Fruit fly (Drosophila melanogaster) whole organism, embryonic: Measurements from ENCODE around the gene CG9522.

Experiments
- Adf1 ChIP-seq: fragments of 200-800 bp; sonication (Bioruptor generic); IDR thresholded peaks from 2 replicates; pipeline ENCODE4 v1.3.6; 2022; ENCODE audit warnings: missing biosample characterization, missing genetic modification characterization
- CG12744 ChIP-seq: fragments of 200-800 bp; sonication (Bioruptor generic); optimal IDR thresholded peaks from 2 replicates; lab custom pipeline; 2016; ENCODE audit warnings: missing biosample characterization, missing genetic modification characterization
- CG12769 ChIP-seq: fragments of 200-800 bp; sonication (Bioruptor generic); optimal IDR thresholded peaks from 2 replicates; lab custom pipeline; 2019; ENCODE audit warnings: missing biosample characterization, mild to moderate bottlenecking, missing genetic modification characterization, moderate library complexity
- CG13894 ChIP-seq: fragments of 200-800 bp; sonication (Bioruptor generic); optimal IDR thresholded peaks from 3 replicates; lab custom pipeline; 2018; ENCODE audit warnings: missing biosample characterization, mild to moderate bottlenecking, missing genetic modification characterization, moderate library complexity
- CG18476 ChIP-seq: fragments of 200-800 bp; sonication (Bioruptor generic); optimal IDR thresholded peaks from 2 replicates; lab custom pipeline; 2016; ENCODE audit warnings: missing biosample characterization, mild to moderate bottlenecking, missing genetic modification characterization
- CG2129 ChIP-seq: fragments of 200-800 bp; sonication (Bioruptor generic); IDR thresholded peaks from 2 replicates; pipeline ENCODE4 v1.3.6; 2022; ENCODE audit warnings: missing biosample characterization, missing genetic modification characterization; ENCODE audit not compliant: partially characterized antibody
- CG2202 ChIP-seq: fragments of 200-800 bp; sonication (Bioruptor generic); optimal IDR thresholded peaks from 2 replicates; lab custom pipeline; 2018; ENCODE audit warnings: missing biosample characterization, mild to moderate bottlenecking, missing genetic modification characterization
- CG33557 ChIP-seq: fragments of 200-800 bp; sonication (Bioruptor generic); optimal IDR thresholded peaks from 2 replicates; lab custom pipeline; 2019; ENCODE audit warnings: missing biosample characterization, mild to moderate bottlenecking, missing genetic modification characterization, moderate library complexity
- CG3726 ChIP-seq: fragments of 200-800 bp; sonication (Bioruptor generic); IDR thresholded peaks from 3 replicates; pipeline ENCODE4, ENCODE4 v1.3.6; 2022; ENCODE audit warnings: missing biosample characterization, missing genetic modification characterization
- CG4360 ChIP-seq: fragments of 200-800 bp; sonication (Bioruptor generic); IDR thresholded peaks from 2 replicates; pipeline ENCODE4 v1.3.6; 2022; ENCODE audit warnings: missing biosample characterization, missing genetic modification characterization
- CG4617 ChIP-seq: fragments of 200-800 bp; sonication (Bioruptor generic); optimal IDR thresholded peaks from 3 replicates; lab custom pipeline; 2016; ENCODE audit warnings: missing biosample characterization, missing genetic modification characterization, borderline replicate concordance
- CG4707 ChIP-seq: fragments of 200-800 bp; sonication (Bioruptor generic); optimal IDR thresholded peaks from 2 replicates; lab custom pipeline; 2018; ENCODE audit warnings: missing biosample characterization, mild to moderate bottlenecking, missing genetic modification characterization, moderate library complexity
- CG6791 ChIP-seq: fragments of 200-800 bp; sonication (Bioruptor generic); IDR thresholded peaks from 3 replicates; pipeline ENCODE4 v1.3.6; 2022; ENCODE audit warnings: missing biosample characterization, missing genetic modification characterization; ENCODE audit not compliant: partially characterized antibody
- CG9876 ChIP-seq: fragments of 200-800 bp; sonication (Bioruptor generic); optimal IDR thresholded peaks from 2 replicates; lab custom pipeline; 2016; ENCODE audit warnings: missing biosample characterization, missing genetic modification characterization
- Dp ChIP-seq: fragments of 200-800 bp; sonication (Bioruptor generic); optimal IDR thresholded peaks from 2 replicates; lab custom pipeline; 2018; ENCODE audit warnings: missing biosample characterization, mild to moderate bottlenecking, missing genetic modification characterization, moderate library complexity
- E2f2 ChIP-seq: fragments of 200-800 bp; sonication (Bioruptor generic); IDR thresholded peaks from 2 replicates; pipeline ENCODE4 v1.3.6; 2022; ENCODE audit warnings: missing biosample characterization, missing genetic modification characterization
- Fer1 ChIP-seq: fragments of 200-800 bp; sonication (Bioruptor generic); optimal IDR thresholded peaks from 2 replicates; lab custom pipeline; 2017; ENCODE audit warnings: missing biosample characterization, mild to moderate bottlenecking, missing genetic modification characterization
- Gsc ChIP-seq: fragments of 200-800 bp; sonication (Bioruptor generic); IDR thresholded peaks from 2 replicates; pipeline ENCODE4 v1.3.6; 2022; ENCODE audit warnings: missing biosample characterization, missing genetic modification characterization
- Max ChIP-seq: fragments of 200-800 bp; sonication (Bioruptor generic); optimal IDR thresholded peaks from 2 replicates; lab custom pipeline; 2016; ENCODE audit warnings: missing biosample characterization, mild to moderate bottlenecking, missing genetic modification characterization
- Opbp ChIP-seq: fragments of 200-800 bp; sonication (Bioruptor generic); IDR thresholded peaks from 3 replicates; pipeline ENCODE4 v1.3.6; 2022; ENCODE audit warnings: missing biosample characterization, missing genetic modification characterization; ENCODE audit not compliant: partially characterized antibody
- Optix ChIP-seq: fragments of 200-800 bp; sonication (Bioruptor generic); IDR thresholded peaks from 3 replicates; pipeline ENCODE4 v1.3.6; 2022; ENCODE audit warnings: missing biosample characterization, missing genetic modification characterization
- Rx ChIP-seq: fragments of 200-800 bp; sonication (Bioruptor generic); IDR thresholded peaks from 2 replicates; pipeline ENCODE4 v1.3.6; 2022; ENCODE audit warnings: missing biosample characterization, missing genetic modification characterization
- Sry-δ ChIP-seq: fragments of 200-800 bp; sonication (Bioruptor generic); optimal IDR thresholded peaks from 2 replicates; lab custom pipeline; 2016; ENCODE audit warnings: missing biosample characterization, missing genetic modification characterization
- Taf1 ChIP-seq: fragments of 200-800 bp; sonication (Bioruptor generic); IDR thresholded peaks from 2 replicates; pipeline ENCODE4 v1.3.6; 2022; ENCODE audit warnings: missing biosample characterization, missing genetic modification characterization
- Trl ChIP-seq, 3 experiments: fragments of >200 bp in 2 of 3; fragments of 200-800 bp in 1 of 3; sonication (Bioruptor generic) in 1 of 3; optimal IDR thresholded peaks; 2 replicates in 1 of 3; 3 replicates in 2 of 3; lab custom pipeline; 2016 to 2017; ENCODE audit warnings: missing biosample characterization in 1 of 3, missing genetic modification characterization in 1 of 3
- YL-1 ChIP-seq: fragments of 200-800 bp; sonication (Bioruptor generic); optimal IDR thresholded peaks from 3 replicates; lab custom pipeline; 2017; ENCODE audit warnings: missing biosample characterization, mild to moderate bottlenecking, missing genetic modification characterization
- ash1 ChIP-seq: fragments of 200-800 bp; sonication (Bioruptor generic); optimal IDR thresholded peaks from 2 replicates; lab custom pipeline; 2018; ENCODE audit warnings: missing biosample characterization, mild to moderate bottlenecking, missing genetic modification characterization
- bcd ChIP-seq: fragments of 200-800 bp; sonication (Bioruptor generic); optimal IDR thresholded peaks from 2 replicates; lab custom pipeline; 2017; ENCODE audit warnings: missing biosample characterization, mild to moderate bottlenecking, missing genetic modification characterization
- cad ChIP-seq: fragments of >200 bp; optimal IDR thresholded peaks from 2 replicates; lab custom pipeline; 2017; ENCODE audit warnings: missing biosample characterization, missing genetic modification characterization
- cas ChIP-seq: fragments of 200-800 bp; sonication (Bioruptor generic); IDR thresholded peaks from 2 replicates; pipeline ENCODE4 v1.3.6; 2022; ENCODE audit warnings: missing biosample characterization, missing genetic modification characterization
- cato ChIP-seq: fragments of 200-800 bp; sonication (Bioruptor generic); optimal IDR thresholded peaks from 2 replicates; lab custom pipeline; 2016; ENCODE audit warnings: missing biosample characterization, missing genetic modification characterization, borderline replicate concordance
- cg ChIP-seq: fragments of 200-800 bp; sonication (Bioruptor generic); optimal IDR thresholded peaks from 3 replicates; lab custom pipeline; 2019; ENCODE audit warnings: missing biosample characterization, mild to moderate bottlenecking, missing genetic modification characterization, moderate library complexity
- chm ChIP-seq: fragments of 200-800 bp; sonication (Bioruptor generic); IDR thresholded peaks from 2 replicates; pipeline ENCODE4 v1.3.6; 2022; ENCODE audit warnings: missing biosample characterization, missing genetic modification characterization
- croc ChIP-seq: fragments of 200-800 bp; sonication (Bioruptor generic); conservative IDR thresholded peaks from 3 replicates; pipeline ENCODE4 v1.3.6; 2022; ENCODE audit warnings: missing biosample characterization, missing genetic modification characterization
- ewg ChIP-seq: fragments of 200-800 bp; sonication (Bioruptor generic); optimal IDR thresholded peaks from 3 replicates; lab custom pipeline; 2017; ENCODE audit warnings: mild to moderate bottlenecking, missing biosample characterization, missing genetic modification reagents, missing genetic modification characterization
- gcm2 ChIP-seq: fragments of 200-800 bp; sonication (Bioruptor generic); optimal IDR thresholded peaks from 2 replicates; lab custom pipeline; 2016; ENCODE audit warnings: missing biosample characterization, missing genetic modification characterization
- grau ChIP-seq: fragments of 200-800 bp; optimal IDR thresholded peaks from 3 replicates; lab custom pipeline; 2019; ENCODE audit warnings: missing biosample characterization, mild to moderate bottlenecking, missing genetic modification characterization, moderate library complexity
- ind ChIP-seq: fragments of 200-800 bp; sonication (Bioruptor generic); optimal IDR thresholded peaks from 3 replicates; lab custom pipeline; 2016; ENCODE audit warnings: missing biosample characterization, missing genetic modification characterization
- mld ChIP-seq: fragments of 200-800 bp; sonication (Bioruptor generic); IDR thresholded peaks from 3 replicates; pipeline ENCODE4 v1.3.6; 2022; ENCODE audit warnings: missing biosample characterization, missing genetic modification characterization; ENCODE audit not compliant: partially characterized antibody
- repo ChIP-seq: fragments of 200-800 bp; sonication (Bioruptor generic); optimal IDR thresholded peaks from 2 replicates; lab custom pipeline; 2016; ENCODE audit warnings: missing biosample characterization, missing genetic modification characterization
- run ChIP-seq: fragments of 200-800 bp; sonication (Bioruptor generic); optimal IDR thresholded peaks from 3 replicates; lab custom pipeline; 2018; ENCODE audit warnings: missing biosample characterization, mild to moderate bottlenecking, missing genetic modification characterization
- sna ChIP-seq: fragments of 200-800 bp; sonication (Bioruptor generic); IDR thresholded peaks from 2 replicates; pipeline ENCODE4 v1.3.6; 2022; ENCODE audit warnings: missing biosample characterization, missing genetic modification characterization; ENCODE audit not compliant: partially characterized antibody
- sqz ChIP-seq: fragments of 200-800 bp; sonication (Bioruptor generic); optimal IDR thresholded peaks from 3 replicates; lab custom pipeline; 2018; ENCODE audit warnings: missing biosample characterization, mild to moderate bottlenecking, missing genetic modification characterization
- unc-4 ChIP-seq: fragments of 200-800 bp; sonication (Bioruptor generic); IDR thresholded peaks from 2 replicates; pipeline ENCODE4 v1.3.6; 2022; ENCODE audit warnings: missing biosample characterization, missing genetic modification characterization; ENCODE audit not compliant: partially characterized antibody
- wdn ChIP-seq: fragments of 200-800 bp; sonication (Bioruptor generic); IDR thresholded peaks from 2 replicates; pipeline ENCODE4 v1.3.6; 2022; ENCODE audit warnings: missing biosample characterization, missing genetic modification characterization
- wek ChIP-seq: fragments of 200-800 bp; sonication (Bioruptor generic); optimal IDR thresholded peaks from 3 replicates; lab custom pipeline; 2018; ENCODE audit warnings: missing biosample characterization, mild to moderate bottlenecking, missing genetic modification characterization, moderate library complexity
- wor ChIP-seq: fragments of 200-800 bp; sonication (Bioruptor generic); IDR thresholded peaks from 2 replicates; pipeline ENCODE4 v1.3.6; 2022; ENCODE audit warnings: missing biosample characterization, missing genetic modification characterization
- z ChIP-seq: fragments of 200-800 bp; sonication (Bioruptor generic); IDR thresholded peaks from 3 replicates; pipeline ENCODE4 v1.3.6; 2022; ENCODE audit warnings: missing biosample characterization, missing genetic modification characterization
- zfh2 ChIP-seq: fragments of 200-800 bp; sonication (Bioruptor generic); optimal IDR thresholded peaks from 2 replicates; lab custom pipeline; 2016; ENCODE audit warnings: missing biosample characterization, missing genetic modification characterization

CG9522 gene

dm6 chrX:14825922-14826617, 22.5 kb downstream of the CG9522 start, which contains the start of gene rut (continued):
- no peak for TF ChIP-seq wor (GFP tag; lab: Robert Waterston, UW)
- TF ChIP-seq cas (GFP tag; lab: Robert Waterston, UW) = no peak
- TF ChIP-seq Opbp (GFP tag; lab: Robert Waterston, UW) = peak; percentile 95
- no peak for TF ChIP-seq CG4617 (GFP tag; lab: Kevin White, UChicago)
- TF ChIP-seq sna (GFP tag; lab: Robert Waterston, UW) = peak; percentile 89
- no peak for TF ChIP-seq croc (GFP tag; lab: Robert Waterston, UW)
- no peak for TF ChIP-seq CG9876 (GFP tag; lab: Kevin White, UChicago)
- no peak for TF ChIP-seq Trl (optimal IDR thresholded peaks at IDR 0.05; lab: Kevin White, UChicago)
- peak; percentile 49 for TF ChIP-seq Trl (GFP tag; optimal IDR thresholded peaks at IDR 0.05; lab: Kevin White, UChicago)
- 0 out of 3 replicates have a peak, but pooled peaks have one; percentile 10 for TF ChIP-seq Optix
- peak; percentile 25 for TF ChIP-seq CG12744 (GFP tag; lab: Kevin White, UChicago)
- TF ChIP-seq repo (GFP tag; lab: Kevin White, UChicago) = no peak
- peak; percentile 93 for TF ChIP-seq mld
- no peak for TF ChIP-seq sqz (GFP tag; lab: Kevin White, UChicago)
- TF ChIP-seq ash1 = no peak
- no peak for TF ChIP-seq gcm2 (GFP tag; lab: Kevin White, UChicago)
- TF ChIP-seq cg (GFP tag; lab: Kevin White, UChicago) = no peak
- TF ChIP-seq Adf1 (GFP tag; lab: Robert Waterston, UW) = peak; percentile 52
- TF ChIP-seq z (GFP tag; lab: Robert Waterston, UW) = no peak
- TF ChIP-seq CG6791 (GFP tag; lab: Robert Waterston, UW) = peak; percentile 96
- no peak for TF ChIP-seq Taf1 (GFP tag; lab: Robert Waterston, UW)
- peak; percentile 17 for TF ChIP-seq Fer1 (GFP tag; lab: Kevin White, UChicago)
- TF ChIP-seq CG4707 (GFP tag; lab: Kevin White, UChicago) = no peak
- TF ChIP-seq CG13894 (tag; lab: Kevin White, UChicago) = peak; percentile 20
- 0 out of 2 replicates have a peak, but pooled peaks have one; percentile 63 for TF ChIP-seq chm (GFP tag; lab: Robert Waterston, UW)
- no peak for TF ChIP-seq CG12769
- peak; percentile 65 for TF ChIP-seq CG2129 (GFP tag; lab: Robert Waterston, UW)
- TF ChIP-seq wek = no peak
- peak; percentile 8 for TF ChIP-seq zfh2 (GFP tag; lab: Kevin White, UChicago)
- no peak for TF ChIP-seq Gsc (GFP tag; lab: Robert Waterston, UW)
- TF ChIP-seq CG18476 (GFP tag; lab: Kevin White, UChicago) = no peak
- TF ChIP-seq Dp = peak; percentile 20
- peak; percentile 4 for TF ChIP-seq YL-1 (GFP tag; lab: Kevin White, UChicago)
- TF ChIP-seq grau (tag; lab: Kevin White, UChicago) = no peak
- TF ChIP-seq CG2202 (tag; lab: Kevin White, UChicago) = no peak
- no peak for TF ChIP-seq ewg (GFP tag; lab: Kevin White, UChicago)
- no peak for TF ChIP-seq cato (GFP tag; lab: Kevin White, UChicago)
- TF ChIP-seq E2f2 (GFP tag; lab: Robert Waterston, UW) = peak; percentile 55; the same call in 1 of the 2 replicates
- peak; percentile 91 for TF ChIP-seq Sry-δ (GFP tag; lab: Kevin White, UChicago)
- TF ChIP-seq bcd (GFP tag; lab: Kevin White, UChicago) = peak; percentile 3
- TF ChIP-seq cad (GFP tag; lab: Kevin White, UChicago) = no peak
- no peak for TF ChIP-seq run (tag; lab: Kevin White, UChicago)
- TF ChIP-seq Max (GFP tag; lab: Kevin White, UChicago) = no peak
- TF ChIP-seq CG33557 (GFP tag; lab: Kevin White, UChicago) = no peak
- TF ChIP-seq ind (GFP tag; lab: Kevin White, UChicago) = no peak
- no peak for TF ChIP-seq wdn
- TF ChIP-seq Rx (GFP tag; lab: Robert Waterston, UW) = no peak
- TF ChIP-seq unc-4 (GFP tag; lab: Robert Waterston, UW) = peak; percentile 91
- TF ChIP-seq CG4360 (GFP tag; lab: Robert Waterston, UW) = no peak
- no peak for TF ChIP-seq CG3726 (GFP tag; lab: Robert Waterston, UW)
